Worm (Caenorhabditis elegans) whole organism, young adult: ENCODE data around the gene wht-5.

Experiments used
- attf-3 ChIP-seq: fragments of 200-800 bp; sonication (Bioruptor generic); conservative IDR thresholded peaks from 2 replicates; pipeline ENCODE4 v1.3.6; 2022; ENCODE audit warnings: missing genetic modification reagents, missing genetic modification characterization, missing compliant biosample characterization
- efl-1 ChIP-seq: fragments of 150-350 bp; optimal IDR thresholded peaks from 2 replicates; lab custom pipeline; 2014; ENCODE audit warnings: missing biosample characterization, missing genetic modification reagents, missing genetic modification characterization
- egl-18 ChIP-seq: fragments of 200-800 bp; sonication (Bioruptor generic); IDR thresholded peaks from 2 replicates; pipeline ENCODE4 v1.3.6; 2022; ENCODE audit warnings: missing genetic modification reagents, missing genetic modification characterization, missing compliant biosample characterization
- lin-40 ChIP-seq: sonication (generic microtip); optimal IDR thresholded peaks from 2 replicates; lab custom pipeline; 2016; ENCODE audit warnings: missing genetic modification characterization, mild to moderate bottlenecking, missing compliant biosample characterization, missing genotype, missing genetic modification reagents
- ztf-25 ChIP-seq: fragments of 200-800 bp; sonication (Bioruptor generic); IDR thresholded peaks from 2 replicates; pipeline ENCODE4 v1.3.6; 2022; ENCODE audit warnings: missing genetic modification reagents, missing genetic modification characterization, missing compliant biosample characterization
- ztf-28 ChIP-seq: fragments of 200-800 bp; sonication (Bioruptor generic); IDR thresholded peaks from 2 replicates; pipeline ENCODE4 v1.3.6; 2022; ENCODE audit warnings: missing genetic modification reagents, missing genetic modification characterization, missing compliant biosample characterization

- TF ChIP-seq lin-40 (tag; lab: Kevin White, UChicago) (no peak), attf-3 (GFP tag; lab: Robert Waterston, UW) (no peak), ztf-25 (no peak), egl-18 (no peak), ztf-28 (no peak), efl-1 (GFP tag; lab: Kevin White, UChicago) (no peak)
Observed at ce11 chrIV:12382864-12383263, 45.5 kb downstream of the wht-5 start, which contains the start of gene thn-2.
